Worm (Caenorhabditis elegans): ENCODE data around the gene F59D6.1.

Gene F59D6.1

ce11 chrV:3011394-3011793 is 33.5 kb upstream of the F59D6.1 start, which contains the start of gene srw-135:
srw-135 (minus strand) TSS chrV:3011494.
- TF ChIP-seq mep-1 (tag; optimal IDR thresholded peaks at IDR 0.05): no peak
- TF ChIP-seq lsy-2 (tag; optimal IDR thresholded peaks at IDR 0.05): no peak
- no peak for TF ChIP-seq ces-1 (GFP tag; optimal IDR thresholded peaks at IDR 0.05)
- no peak for TF ChIP-seq tbx-2 (tag; optimal IDR thresholded peaks at IDR 0.05)
- no peak for TF ChIP-seq vab-15 (tag; optimal IDR thresholded peaks at IDR 0.05)
- TF ChIP-seq pqm-1 (tag; optimal IDR thresholded peaks at IDR 0.05): no peak
- TF ChIP-seq sox-4 (tag; optimal IDR thresholded peaks at IDR 0.05): no peak
- TF ChIP-seq snu-23 (GFP tag; optimal IDR thresholded peaks at IDR 0.05): no peak
- no peak for TF ChIP-seq xbp-1 (tag; optimal IDR thresholded peaks at IDR 0.05)
- TF ChIP-seq lir-3 (tag; optimal IDR thresholded peaks at IDR 0.05; ENCODE audit: poor library complexity): no peak
- TF ChIP-seq nhr-47 (tag; optimal IDR thresholded peaks at IDR 0.05): no peak
- TF ChIP-seq zip-4 (GFP tag; optimal IDR thresholded peaks at IDR 0.05): no peak

- TF ChIP-seq fkh-4 (tag; optimal IDR thresholded peaks at IDR 0.05; ENCODE audit: borderline replicate concordance) (no peak), efl-1 (optimal IDR thresholded peaks at IDR 0.05) (no peak), efl-1 (GFP tag; optimal IDR thresholded peaks at IDR 0.05 in 1 of 2) (peak in 1 of 2 experiments; percentile 18), C34B4.2 (tag; optimal IDR thresholded peaks at IDR 0.05) (no peak), swsn-7 (tag; optimal IDR thresholded peaks at IDR 0.05) (no peak), ets-5 (GFP tag; IDR thresholded peaks at IDR 0.05) (no peak)
Measured at ce11 chrV:3014185-3014584, 30.8 kb upstream of the F59D6.1 start, which contains the start of gene K12D9.1. K12D9.1 (plus strand) TSS chrV:3014485.

DNA sequence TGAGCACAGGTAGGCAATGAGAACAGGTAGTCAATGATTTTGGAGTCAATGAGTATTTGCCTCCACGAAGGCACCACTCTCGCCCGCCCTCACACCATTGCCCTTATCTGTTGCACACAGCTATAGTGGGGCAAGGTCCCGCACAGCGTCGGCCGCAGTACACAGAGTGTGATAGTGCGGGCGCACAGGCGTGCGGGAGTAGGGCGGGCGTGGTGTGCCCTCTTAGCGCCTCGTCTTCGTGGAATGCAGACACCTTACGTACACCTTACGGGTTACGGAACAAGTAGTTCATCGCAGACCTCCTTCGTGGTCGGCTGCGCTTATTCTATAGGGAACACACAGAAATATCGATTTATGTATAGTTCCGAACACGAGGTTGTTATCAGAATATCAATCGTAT is 27.0 kb upstream of the F59D6.1 start:
- TF ChIP-seq efl-3 (GFP tag; optimal IDR thresholded peaks at IDR 0.05): no peak
- TF ChIP-seq mdl-1 (tag; optimal IDR thresholded peaks at IDR 0.05): no peak
- TF ChIP-seq nhr-77 (tag; optimal IDR thresholded peaks at IDR 0.05): no peak
- TF ChIP-seq sox-4 (tag; optimal IDR thresholded peaks at IDR 0.05): no peak
- TF ChIP-seq hlh-17 (GFP tag; optimal IDR thresholded peaks at IDR 0.05; ENCODE audit: borderline replicate concordance): no peak
- no peak for TF ChIP-seq nhr-90 (tag; optimal IDR thresholded peaks at IDR 0.05; ENCODE audit: poor library complexity)
- TF ChIP-seq aha-1 (tag; optimal IDR thresholded peaks at IDR 0.05): no peak
- TF ChIP-seq ces-1 (GFP tag; optimal IDR thresholded peaks at IDR 0.05): no peak
- no peak for TF ChIP-seq C04F5.9 (tag; optimal IDR thresholded peaks at IDR 0.05)
- no peak for TF ChIP-seq zag-1 (tag; optimal IDR thresholded peaks at IDR 0.05)
- TF ChIP-seq mab-9 (GFP tag; IDR thresholded peaks at IDR 0.05): no peak
- TF ChIP-seq swsn-7 (tag; optimal IDR thresholded peaks at IDR 0.05): no peak
- TF ChIP-seq lir-3 (tag; optimal IDR thresholded peaks at IDR 0.05; ENCODE audit: poor library complexity): no peak
- no peak for TF ChIP-seq rnt-1 (tag; optimal IDR thresholded peaks at IDR 0.05)

- TF ChIP-seq unc-130 (tag; optimal IDR thresholded peaks at IDR 0.05) (no peak), fos-1 (tag; optimal IDR thresholded peaks at IDR 0.05) (no peak), lin-13 (GFP tag; optimal IDR thresholded peaks at IDR 0.05) (no peak), swsn-7 (tag; optimal IDR thresholded peaks at IDR 0.05) (no peak), lin-35 (GFP tag; optimal IDR thresholded peaks at IDR 0.05) (no peak), ceh-90 (tag; optimal IDR thresholded peaks at IDR 0.05) (no peak), fkh-10 (GFP tag; optimal IDR thresholded peaks at IDR 0.05) (no peak), nhr-84 (tag; optimal IDR thresholded peaks at IDR 0.05) (no peak), rnt-1 (tag; optimal IDR thresholded peaks at IDR 0.05) (no peak), C16A3.4 (tag; optimal IDR thresholded peaks at IDR 0.05) (no peak), elt-2 (tag; optimal IDR thresholded peaks at IDR 0.05) (no peak), nhr-20 (tag; optimal IDR thresholded peaks at IDR 0.05) (no peak), zag-1 (tag; optimal IDR thresholded peaks at IDR 0.05) (no peak), ztf-11 (tag; optimal IDR thresholded peaks at IDR 0.05) (no peak), egl-13 (tag; optimal IDR thresholded peaks at IDR 0.05) (no peak), pax-3 (tag; optimal IDR thresholded peaks at IDR 0.05) (no peak), sox-4 (tag; optimal IDR thresholded peaks at IDR 0.05) (no peak), grh-1 (GFP tag; IDR thresholded peaks at IDR 0.05) (no peak), unc-62 (GFP tag; optimal IDR thresholded peaks at IDR 0.05) (no peak), zip-4 (GFP tag; optimal IDR thresholded peaks at IDR 0.05) (no peak)
Measured at ce11 chrV:3021306-3021705, 23.6 kb upstream of the F59D6.1 start, which contains the start of gene irld-12. irld-12 (minus strand) TSS chrV:3021406.
